Worm (Caenorhabditis elegans): ENCODE data around the gene otub-1.

DNA sequence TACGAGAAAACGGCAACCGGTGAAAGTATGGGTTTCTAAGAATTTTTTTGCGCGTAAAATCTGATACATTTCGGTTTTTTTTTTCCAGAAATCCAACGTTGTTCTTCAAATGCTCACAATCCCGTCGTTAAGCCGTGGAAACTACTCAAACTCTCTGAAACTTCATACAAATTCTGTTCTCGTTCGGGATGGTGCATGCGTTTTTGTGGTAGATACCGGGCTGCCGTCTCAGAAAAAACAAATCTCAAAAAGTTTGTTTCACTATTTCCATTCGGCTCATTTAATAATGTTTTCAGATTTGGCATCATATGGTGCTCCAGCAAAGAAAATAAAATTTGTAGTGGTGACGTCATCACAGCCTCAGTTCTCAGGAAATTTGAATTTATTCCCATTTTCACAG lies 11.4 kb upstream of the otub-1 start:
- TF ChIP-seq ceh-13 (GFP tag; optimal IDR thresholded peaks at IDR 0.05) (no peak), ama-1 (optimal IDR thresholded peaks at IDR 0.05) (no peak), hmg-4 (GFP tag; optimal IDR thresholded peaks at IDR 0.05) (no peak), hnd-1 (tag; optimal IDR thresholded peaks at IDR 0.05) (no peak), flt-1 (GFP tag; IDR thresholded peaks at IDR 0.05) (no peak), scrt-1 (GFP tag; IDR thresholded peaks at IDR 0.05) (no peak)

Measured in whole organism, early embryonic.